Worm (Caenorhabditis elegans) whole organism, L4 larva: ENCODE measurements around the gene K04C2.2.

Source experiments
- aly-2 ChIP-seq: sonication (generic microtip); optimal IDR thresholded peaks from 2 replicates; lab custom pipeline; 2018; ENCODE audit warnings: missing biosample characterization, missing genetic modification characterization
- fos-1 ChIP-seq: fragments of 150-350 bp; optimal IDR thresholded peaks from 2 replicates; lab custom pipeline; 2014; ENCODE audit warnings: missing biosample characterization, missing genetic modification characterization
- nhr-111 ChIP-seq: fragments of 200-800 bp; sonication (Bioruptor generic); optimal IDR thresholded peaks from 2 replicates; lab custom pipeline; 2018; ENCODE audit warnings: mild to moderate bottlenecking, missing genetic modification characterization, missing compliant biosample characterization
- pqm-1 ChIP-seq: sonication (generic microtip); optimal IDR thresholded peaks from 2 replicates; lab custom pipeline; 2017; ENCODE audit warnings: missing biosample characterization, missing genetic modification characterization
- unc-130 ChIP-seq: sonication (generic microtip); optimal IDR thresholded peaks from 2 replicates; lab custom pipeline; 2016; ENCODE audit warnings: missing genetic modification reagents, missing genetic modification characterization, missing compliant biosample characterization
- unc-39 ChIP-seq: sonication (generic microtip); optimal IDR thresholded peaks from 2 replicates; lab custom pipeline; 2017; ENCODE audit warnings: missing biosample characterization, missing genetic modification characterization
- zip-2 ChIP-seq: fragments of 150-350 bp; optimal IDR thresholded peaks from 2 replicates; lab custom pipeline; 2014; ENCODE audit warnings: missing biosample characterization, missing genetic modification characterization

DNA sequence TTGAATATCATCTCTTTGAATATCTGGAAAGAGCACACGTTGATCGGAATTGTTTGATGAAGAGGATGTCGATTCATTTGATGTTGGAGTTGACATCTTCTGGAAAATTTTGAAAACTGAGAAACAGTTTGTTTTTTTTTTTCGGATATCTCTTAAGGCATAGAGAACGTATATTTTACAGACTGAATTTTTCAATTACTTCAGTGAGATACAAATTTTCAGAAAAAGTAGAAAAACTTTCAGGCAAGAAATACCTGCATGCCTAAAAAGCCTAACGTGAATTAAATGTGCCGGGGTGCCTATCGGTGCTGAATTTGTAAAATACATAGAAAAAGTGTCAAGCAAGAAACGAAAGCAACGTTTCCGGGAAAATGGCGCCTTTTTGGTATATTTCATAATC lies 32.9 kb upstream of the K04C2.2 start, which contains the start of gene zak-1:
- no peak for TF ChIP-seq pqm-1 (tag; lab: Kevin White, UChicago)
- no peak for TF ChIP-seq fos-1 (tag; lab: Kevin White, UChicago)
- TF ChIP-seq aly-2 (tag; lab: Kevin White, UChicago): no peak
- no peak for TF ChIP-seq unc-130
- no peak for TF ChIP-seq nhr-111 (GFP tag; lab: Kevin White, UChicago)
- no peak for TF ChIP-seq unc-39 (tag; lab: Kevin White, UChicago)
- no peak for TF ChIP-seq zip-2 (tag; lab: Kevin White, UChicago)
